Worm (Caenorhabditis elegans) whole organism, L1 larva: Measurements from ENCODE around the gene K01C8.2.

Experiments
- ama-1 ChIP-seq: fragments of 150-350 bp; optimal IDR thresholded peaks from 2 replicates; lab custom pipeline; 2014
- ceh-88 ChIP-seq: fragments of 200-800 bp; sonication (Bioruptor generic); IDR thresholded peaks from 2 replicates; pipeline ENCODE4 v1.3.6; 2022; ENCODE audit warnings: missing genetic modification characterization, missing compliant biosample characterization
- ets-5 ChIP-seq: fragments of 200-800 bp; sonication (Bioruptor generic); IDR thresholded peaks from 2 replicates; pipeline ENCODE4 v1.3.6; 2022; ENCODE audit warnings: missing genetic modification characterization, missing compliant biosample characterization
- irx-1 ChIP-seq: sonication (generic microtip); optimal IDR thresholded peaks from 2 replicates; lab custom pipeline; 2016; ENCODE audit warnings: missing genetic modification characterization, missing compliant biosample characterization
- lin-35 ChIP-seq, 2 experiments: fragments of 150-350 bp; optimal IDR thresholded peaks; 2 replicates each; lab custom pipeline; 2014; ENCODE audit warnings: missing biosample characterization in 2 of 2, missing genetic modification characterization in 2 of 2, missing genetic modification reagents in 2 of 2
- lsy-2 ChIP-seq, 2 experiments: fragments of 150-350 bp; optimal IDR thresholded peaks; 2 replicates each; lab custom pipeline; 2014; ENCODE audit warnings: missing biosample characterization in 2 of 2, missing genetic modification characterization in 2 of 2
- nhr-20 ChIP-seq: sonication (generic microtip); optimal IDR thresholded peaks from 2 replicates; lab custom pipeline; 2016; ENCODE audit warnings: mild to moderate bottlenecking, missing genetic modification characterization, missing compliant biosample characterization
- nhr-28 ChIP-seq: fragments of 150-350 bp; optimal IDR thresholded peaks from 2 replicates; lab custom pipeline; 2014; ENCODE audit warnings: missing biosample characterization, missing genetic modification characterization
- tbx-2 ChIP-seq: sonication (generic microtip); optimal IDR thresholded peaks from 2 replicates; lab custom pipeline; 2016; ENCODE audit warnings: missing genetic modification characterization, missing compliant biosample characterization
- unc-62 ChIP-seq: fragments of 150-350 bp; optimal IDR thresholded peaks from 2 replicates; lab custom pipeline; 2014; ENCODE audit warnings: missing biosample characterization, missing genetic modification reagents, missing genetic modification characterization

- no peak for TF ChIP-seq ets-5 (GFP tag; lab: Robert Waterston, UW)
- TF ChIP-seq nhr-20 (tag; lab: Kevin White, UChicago), result peak; percentile 37
- no peak for TF ChIP-seq ama-1 (lab: Kevin White, UChicago)
- peak in 1 of 2 experiments; percentile 51 for TF ChIP-seq lsy-2 (tag; optimal IDR thresholded peaks at IDR 0.05; lab: Kevin White, UChicago)
- TF ChIP-seq unc-62 (GFP tag; lab: Kevin White, UChicago), result no peak
- no peak for TF ChIP-seq irx-1 (tag; lab: Kevin White, UChicago)
- peak in 1 of 2 experiments; percentile 58 for TF ChIP-seq lin-35 (GFP tag; optimal IDR thresholded peaks at IDR 0.05; lab: Kevin White, UChicago)
- peak; percentile 0 for TF ChIP-seq tbx-2 (tag; lab: Kevin White, UChicago)
- TF ChIP-seq nhr-28 (tag; lab: Kevin White, UChicago), result no peak
- no peak for TF ChIP-seq ceh-88
These were observed 46.8 kb downstream of the K01C8.2 start, which contains the start of gene dab-1 for ce11 chrII:8222309-8223065.
